Worm (Caenorhabditis elegans): Measurements from ENCODE around the gene aptf-2.

- TF ChIP-seq ZK546.5 (tag; optimal IDR thresholded peaks at IDR 0.05) (no peak), nhr-76 (tag; optimal IDR thresholded peaks at IDR 0.05) (no peak), pqm-1 (tag; optimal IDR thresholded peaks at IDR 0.05) (no peak), ceh-44 (GFP tag; IDR thresholded peaks at IDR 0.05) (no peak), set-16 (GFP tag; IDR thresholded peaks at IDR 0.05) (no peak), Y48G9A.11 (GFP tag; IDR thresholded peaks at IDR 0.05) (no peak), ceh-82 (tag; optimal IDR thresholded peaks at IDR 0.05) (no peak), lin-1 (GFP tag; IDR thresholded peaks at IDR 0.05) (no peak), hlh-11 (tag; optimal IDR thresholded peaks at IDR 0.05) (no peak)
These were observed 28.9 kb downstream of the aptf-2 start, which contains the start of gene lsm-3 for ce11 chrIV:13386903-13387302.

Data from whole organism, L4 larva.